Fruit fly (Drosophila melanogaster) whole organism, embryonic: Measurements from ENCODE around the gene CG46309.
A peak's percentile ranks its signal among the peaks of the same experiment; 100 is the strongest.

Experiments
- CG11695 ChIP-seq: fragments of 200-800 bp; sonication (Bioruptor generic); IDR thresholded peaks from 3 replicates; pipeline ENCODE4 v1.3.6; 2022; ENCODE audit warnings: missing biosample characterization, missing genetic modification characterization
- CG12236 ChIP-seq: fragments of 200-800 bp; sonication (Bioruptor generic); optimal IDR thresholded peaks from 2 replicates; lab custom pipeline; 2016; ENCODE audit warnings: missing biosample characterization, missing genetic modification characterization
- CG1792 ChIP-seq: fragments of 200-800 bp; sonication (Bioruptor generic); optimal IDR thresholded peaks from 2 replicates; lab custom pipeline; 2016; ENCODE audit warnings: missing biosample characterization, missing genetic modification characterization
- CG18011 ChIP-seq: fragments of 200-800 bp; sonication (Bioruptor generic); optimal IDR thresholded peaks from 2 replicates; lab custom pipeline; 2017; ENCODE audit warnings: missing biosample characterization, missing genetic modification characterization, mild to moderate bottlenecking, moderate library complexity, missing genotype
- CG2875 ChIP-seq: fragments of 200-800 bp; sonication (Bioruptor generic); optimal IDR thresholded peaks from 2 replicates; lab custom pipeline; 2017; ENCODE audit warnings: missing biosample characterization, mild to moderate bottlenecking, missing genetic modification characterization, missing genetic modification reagents
- CG31441 ChIP-seq: fragments of 200-800 bp; sonication (Bioruptor generic); IDR thresholded peaks from 2 replicates; pipeline ENCODE4 v1.3.6; 2022; ENCODE audit warnings: missing biosample characterization, missing genetic modification characterization
- CG34376 ChIP-seq: fragments of 200-800 bp; sonication (Bioruptor generic); optimal IDR thresholded peaks from 2 replicates; lab custom pipeline; 2018; ENCODE audit warnings: missing biosample characterization, mild to moderate bottlenecking, missing genetic modification characterization
- CG3838 ChIP-seq: fragments of 200-800 bp; sonication (Bioruptor generic); optimal IDR thresholded peaks from 3 replicates; lab custom pipeline; 2016; ENCODE audit warnings: missing biosample characterization, missing genetic modification characterization
- CG3995 ChIP-seq: fragments of 200-800 bp; sonication (Bioruptor generic); optimal IDR thresholded peaks from 3 replicates; lab custom pipeline; 2016; ENCODE audit warnings: missing biosample characterization, missing genetic modification characterization
- CG42726 ChIP-seq: fragments of 200-800 bp; sonication (Bioruptor generic); IDR thresholded peaks from 2 replicates; pipeline ENCODE4 v1.3.6; 2022; ENCODE audit warnings: missing biosample characterization, missing genetic modification characterization; ENCODE audit not compliant: partially characterized antibody
- CG4282 ChIP-seq: fragments of 200-800 bp; sonication (Bioruptor generic); optimal IDR thresholded peaks from 2 replicates; lab custom pipeline; 2016; ENCODE audit warnings: missing biosample characterization, missing genetic modification characterization
- CG4404 ChIP-seq: fragments of 200-800 bp; sonication (Bioruptor generic); IDR thresholded peaks from 2 replicates; pipeline ENCODE4 v1.3.6; 2022; ENCODE audit warnings: missing biosample characterization, missing genetic modification characterization
- CG6683 ChIP-seq: fragments of 200-800 bp; sonication (Bioruptor generic); optimal IDR thresholded peaks from 2 replicates; lab custom pipeline; 2017; ENCODE audit warnings: missing biosample characterization, mild to moderate bottlenecking, missing genetic modification characterization, missing genetic modification reagents
- CG7357 ChIP-seq: fragments of 200-800 bp; sonication (Bioruptor generic); IDR thresholded peaks from 3 replicates; pipeline ENCODE4 v1.3.6; 2022; ENCODE audit warnings: missing biosample characterization, missing genetic modification characterization
- CG7839 ChIP-seq: fragments of 200-800 bp; sonication (Bioruptor generic); optimal IDR thresholded peaks from 3 replicates; lab custom pipeline; 2018; ENCODE audit warnings: missing biosample characterization, mild to moderate bottlenecking, missing genetic modification characterization, moderate library complexity
- Chrac-16 ChIP-seq: fragments of 200-800 bp; sonication (Bioruptor generic); optimal IDR thresholded peaks from 3 replicates; lab custom pipeline; 2016; ENCODE audit warnings: missing biosample characterization, missing genetic modification characterization
- Ets97D ChIP-seq: fragments of 200-800 bp; sonication (Bioruptor generic); optimal IDR thresholded peaks from 3 replicates; lab custom pipeline; 2016; ENCODE audit warnings: missing biosample characterization, missing genetic modification characterization
- GATAe ChIP-seq: fragments of 200-800 bp; sonication (Bioruptor generic); conservative IDR thresholded peaks from 2 replicates; pipeline ENCODE4 v1.3.6; 2022; ENCODE audit warnings: missing biosample characterization, missing genetic modification characterization
- HHEX ChIP-seq: fragments of 200-800 bp; sonication (Bioruptor generic); optimal IDR thresholded peaks from 3 replicates; lab custom pipeline; 2017; ENCODE audit warnings: missing biosample characterization, mild to moderate bottlenecking, missing genetic modification characterization, missing genetic modification reagents
- Hand ChIP-seq: fragments of 200-800 bp; sonication (Bioruptor generic); optimal IDR thresholded peaks from 2 replicates; lab custom pipeline; 2017; ENCODE audit warnings: mild to moderate bottlenecking, missing biosample characterization, missing genetic modification reagents, missing genetic modification characterization
- HmgD ChIP-seq: fragments of 200-800 bp; sonication (Bioruptor generic); optimal IDR thresholded peaks from 3 replicates; lab custom pipeline; 2016; ENCODE audit warnings: missing biosample characterization, missing genetic modification characterization
- Hmr ChIP-seq: fragments of 200-800 bp; sonication (Bioruptor generic); optimal IDR thresholded peaks from 3 replicates; lab custom pipeline; 2017; ENCODE audit warnings: mild to moderate bottlenecking, missing biosample characterization, missing genetic modification reagents, missing genetic modification characterization
- Hr78 ChIP-seq, 2 experiments: fragments of 200-800 bp in 1 of 2; fragments of >200 bp in 1 of 2; sonication (Bioruptor generic) in 1 of 2; optimal IDR thresholded peaks; 2 replicates each; lab custom pipeline; 2017 to 2019; ENCODE audit warnings: missing biosample characterization in 2 of 2, missing genetic modification characterization in 2 of 2, mild to moderate bottlenecking in 1 of 2, moderate library complexity in 1 of 2
- Lpt ChIP-seq: fragments of >200 bp; optimal IDR thresholded peaks from 2 replicates; lab custom pipeline; 2018; ENCODE audit warnings: missing biosample characterization, missing genetic modification characterization
- Mad ChIP-seq: fragments of 200-800 bp; sonication (Bioruptor generic); optimal IDR thresholded peaks from 2 replicates; lab custom pipeline; 2016; ENCODE audit warnings: missing biosample characterization, missing genetic modification characterization
- Nf-YA ChIP-seq: fragments of 200-800 bp; sonication (Bioruptor generic); IDR thresholded peaks from 2 replicates; pipeline ENCODE4 v1.3.6; 2022; ENCODE audit warnings: missing biosample characterization, missing genetic modification characterization
- Pdp1 ChIP-seq, 2 experiments: fragments of 200-800 bp; sonication (Bioruptor generic); optimal IDR thresholded peaks; 3 replicates each; lab custom pipeline; 2016; ENCODE audit warnings: missing biosample characterization in 2 of 2, missing genetic modification characterization in 2 of 2, mild to moderate bottlenecking in 1 of 2, moderate library complexity in 1 of 2
- TFAM ChIP-seq: fragments of 200-800 bp; sonication (Bioruptor generic); optimal IDR thresholded peaks from 2 replicates; lab custom pipeline; 2017; ENCODE audit warnings: missing biosample characterization, missing genetic modification characterization, inconsistent platforms
- al ChIP-seq: fragments of 200-800 bp; sonication (Bioruptor generic); IDR thresholded peaks from 2 replicates; pipeline ENCODE4 v1.3.6; 2022; ENCODE audit warnings: missing biosample characterization, missing genetic modification characterization
- bcd ChIP-seq: fragments of 200-800 bp; sonication (Bioruptor generic); optimal IDR thresholded peaks from 2 replicates; lab custom pipeline; 2017; ENCODE audit warnings: missing biosample characterization, mild to moderate bottlenecking, missing genetic modification characterization
- cad ChIP-seq: fragments of >200 bp; optimal IDR thresholded peaks from 2 replicates; lab custom pipeline; 2017; ENCODE audit warnings: missing biosample characterization, missing genetic modification characterization
- corto ChIP-seq: fragments of 200-800 bp; sonication (Bioruptor generic); optimal IDR thresholded peaks from 2 replicates; lab custom pipeline; 2016; ENCODE audit warnings: missing biosample characterization, mild to moderate bottlenecking, missing genetic modification characterization, moderate library complexity
- croc ChIP-seq: fragments of 200-800 bp; sonication (Bioruptor generic); conservative IDR thresholded peaks from 3 replicates; pipeline ENCODE4 v1.3.6; 2022; ENCODE audit warnings: missing biosample characterization, missing genetic modification characterization
- cwo ChIP-seq: fragments of 200-800 bp; sonication (Bioruptor generic); optimal IDR thresholded peaks from 3 replicates; lab custom pipeline; 2017; ENCODE audit warnings: missing biosample characterization, missing genetic modification characterization, mild to moderate bottlenecking, moderate library complexity, missing genetic modification reagents
- dimm ChIP-seq: fragments of 200-800 bp; sonication (Bioruptor generic); IDR thresholded peaks from 2 replicates; pipeline ENCODE4 v1.3.6; 2022; ENCODE audit warnings: missing biosample characterization, missing genetic modification characterization
- eyg ChIP-seq: fragments of 200-800 bp; sonication (Bioruptor generic); optimal IDR thresholded peaks from 3 replicates; lab custom pipeline; 2016; ENCODE audit warnings: missing biosample characterization, missing genetic modification characterization
- grn ChIP-seq: fragments of 200-800 bp; sonication (Bioruptor generic); optimal IDR thresholded peaks from 3 replicates; lab custom pipeline; 2017; ENCODE audit warnings: missing biosample characterization, missing genetic modification characterization
- hth ChIP-seq: fragments of >200 bp; optimal IDR thresholded peaks from 2 replicates; lab custom pipeline; 2017; ENCODE audit warnings: inconsistent platforms
- insv ChIP-seq, 2 experiments: fragments of 200-800 bp; sonication (Bioruptor generic); optimal IDR thresholded peaks; 3 replicates each; lab custom pipeline; 2016 to 2018; ENCODE audit warnings: missing biosample characterization in 2 of 2, missing genetic modification characterization in 2 of 2
- lola ChIP-seq, 3 experiments: fragments of >200 bp in 2 of 3; fragments of 200-800 bp in 1 of 3; sonication (Bioruptor generic) in 1 of 3; optimal IDR thresholded peaks; 2 replicates each; lab custom pipeline; 2017 to 2019; ENCODE audit warnings: missing biosample characterization in 3 of 3, missing genetic modification characterization in 3 of 3, mild to moderate bottlenecking in 1 of 3, moderate library complexity in 1 of 3
- mirr ChIP-seq: fragments of 200-800 bp; sonication (Bioruptor generic); optimal IDR thresholded peaks from 3 replicates; lab custom pipeline; 2018; ENCODE audit warnings: missing biosample characterization, mild to moderate bottlenecking, missing genetic modification characterization
- org-1 ChIP-seq: fragments of 200-800 bp; sonication (Bioruptor generic); optimal IDR thresholded peaks from 2 replicates; lab custom pipeline; 2017; ENCODE audit warnings: missing biosample characterization, missing genetic modification characterization
- phol ChIP-seq: fragments of 200-800 bp; sonication (Bioruptor generic); optimal IDR thresholded peaks from 3 replicates; lab custom pipeline; 2018; ENCODE audit warnings: missing biosample characterization, mild to moderate bottlenecking, missing genetic modification characterization, moderate library complexity
- pros ChIP-seq: fragments of 200-800 bp; sonication (Bioruptor generic); optimal IDR thresholded peaks from 3 replicates; lab custom pipeline; 2019; ENCODE audit warnings: missing biosample characterization, mild to moderate bottlenecking, missing genetic modification characterization, moderate library complexity
- pum ChIP-seq: fragments of 200-800 bp; sonication (Bioruptor generic); optimal IDR thresholded peaks from 2 replicates; lab custom pipeline; 2016; ENCODE audit warnings: missing biosample characterization, missing genetic modification characterization
- sisA ChIP-seq: fragments of 200-800 bp; sonication (Bioruptor generic); IDR thresholded peaks from 2 replicates; pipeline ENCODE4 v1.3.6; 2022; ENCODE audit warnings: missing biosample characterization, missing genetic modification characterization
- tgo ChIP-seq: fragments of 200-800 bp; sonication (Bioruptor generic); IDR thresholded peaks from 3 replicates; pipeline ENCODE4 v1.3.6; 2022; ENCODE audit warnings: missing biosample characterization, missing genetic modification characterization
- tup ChIP-seq: fragments of 200-800 bp; sonication (Bioruptor generic); optimal IDR thresholded peaks from 2 replicates; lab custom pipeline; 2016; ENCODE audit warnings: missing biosample characterization, mild to moderate bottlenecking, missing genetic modification characterization, moderate library complexity
- twi ChIP-seq: fragments of 200-800 bp; optimal IDR thresholded peaks from 2 replicates; lab custom pipeline; 2019; ENCODE audit warnings: missing biosample characterization, mild to moderate bottlenecking, missing genetic modification characterization, moderate library complexity
- unc-4 ChIP-seq: fragments of 200-800 bp; sonication (Bioruptor generic); IDR thresholded peaks from 2 replicates; pipeline ENCODE4 v1.3.6; 2022; ENCODE audit warnings: missing biosample characterization, missing genetic modification characterization; ENCODE audit not compliant: partially characterized antibody

CG46309 gene

DNA sequence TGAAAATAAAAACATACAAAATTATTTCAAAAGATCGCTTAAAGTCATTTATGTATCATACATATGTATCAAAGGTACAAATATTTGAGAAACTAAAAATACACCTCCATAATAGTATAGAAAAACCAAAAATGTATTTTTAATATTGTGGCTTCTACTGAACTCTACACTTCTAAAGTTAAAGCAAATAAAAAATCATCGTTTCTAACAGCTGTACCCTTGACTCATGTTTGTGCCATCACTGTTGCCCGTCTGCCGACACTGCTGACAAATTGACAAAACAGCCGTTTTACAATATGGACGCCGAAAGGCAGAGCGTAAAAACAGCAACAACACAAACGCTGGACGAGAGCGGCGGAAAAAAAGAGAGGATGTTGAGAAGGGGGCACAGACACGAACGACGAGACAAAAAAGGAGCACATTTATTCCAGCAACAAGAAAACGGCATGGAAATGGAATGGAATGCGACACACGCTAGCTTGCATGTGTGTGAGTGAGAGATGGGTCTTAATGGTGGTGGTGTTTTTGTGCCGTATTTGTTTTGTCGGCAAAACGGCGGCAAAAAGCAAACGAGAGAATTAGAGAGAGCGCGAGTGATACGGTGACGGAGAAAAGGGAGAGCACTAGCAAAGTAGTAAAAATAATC is 34.9 kb upstream of the CG46309 start (continued):
- TF ChIP-seq cwo (GFP tag; lab: Kevin White, UChicago) (peak; percentile 86), sisA (GFP tag; lab: Robert Waterston, UW) (no peak), CG4282 (peak; percentile 58), unc-4 (GFP tag; lab: Robert Waterston, UW) (no peak), org-1 (GFP tag; lab: Kevin White, UChicago) (peak; percentile 74), grn (GFP tag; lab: Kevin White, UChicago) (no peak), CG2875 (peak; percentile 59), twi (peak; percentile 63), CG42726 (no peak), hth (lab: Kevin White, UChicago) (no peak), CG18011 (peak; percentile 73), CG4404 (GFP tag; lab: Robert Waterston, UW) (no peak), phol (tag; lab: Kevin White, UChicago) (peak; percentile 93), al (no peak), corto (peak; percentile 80), pros (GFP tag; lab: Kevin White, UChicago) (peak; percentile 79), HHEX (GFP tag; lab: Kevin White, UChicago) (peak; percentile 88), tup (GFP tag; lab: Kevin White, UChicago) (no peak), Mad (GFP tag; lab: Kevin White, UChicago) (peak; percentile 79), insv (GFP tag; optimal IDR thresholded peaks at IDR 0.05; lab: Kevin White, UChicago) (no peak), pum (GFP tag; lab: Kevin White, UChicago) (peak; percentile 71), Nf-YA (GFP tag; lab: Robert Waterston, UW) (no peak), CG34376 (GFP tag; lab: Kevin White, UChicago) (no peak), Ets97D (GFP tag; lab: Kevin White, UChicago) (peak; percentile 56), HmgD (GFP tag; lab: Kevin White, UChicago) (no peak), CG1792 (GFP tag; lab: Kevin White, UChicago) (peak; percentile 74), CG12236 (GFP tag; lab: Kevin White, UChicago) (peak; percentile 15), dimm (no peak), croc (peak; percentile 66), tgo (GFP tag; lab: Robert Waterston, UW) (no peak), Hmr (GFP tag; lab: Kevin White, UChicago) (peak; percentile 86), TFAM (GFP tag; lab: Kevin White, UChicago) (peak; percentile 71), Chrac-16 (GFP tag; lab: Kevin White, UChicago) (peak; percentile 82), Pdp1 (GFP tag; optimal IDR thresholded peaks at IDR 0.05; lab: Kevin White, UChicago) (peak in 1 of 2 experiments; percentile 69), CG3838 (peak; percentile 77), cad (GFP tag; lab: Kevin White, UChicago) (no peak), lola (GFP tag; optimal IDR thresholded peaks at IDR 0.05; lab: Kevin White, UChicago) (peak in 1 of 3 experiments; percentile 78), Hr78 (GFP tag; optimal IDR thresholded peaks at IDR 0.05; lab: Kevin White, UChicago) (peak in 1 of 2 experiments; percentile 37), bcd (GFP tag; lab: Kevin White, UChicago) (peak; percentile 84), Lpt (GFP tag; lab: Kevin White, UChicago) (no peak), Hand (GFP tag; lab: Kevin White, UChicago) (peak; percentile 63), CG7357 (peak; percentile 73; the same call in 1 of the 3 replicates), CG3995 (GFP tag; lab: Kevin White, UChicago) (peak; percentile 62), CG7839 (tag; lab: Kevin White, UChicago) (peak; percentile 87), CG31441 (GFP tag; lab: Robert Waterston, UW) (no peak), CG6683 (GFP tag; lab: Kevin White, UChicago) (peak; percentile 67), CG11695 (GFP tag; lab: Robert Waterston, UW) (no peak), GATAe (GFP tag; lab: Robert Waterston, UW) (no peak), eyg (GFP tag; lab: Kevin White, UChicago) (peak; percentile 70), mirr (peak; percentile 75)
